Worm (Caenorhabditis elegans): ENCODE measurements around the gene sap-140.
A peak's percentile ranks its signal among the peaks of the same experiment; 100 is the strongest.

The sap-140 gene

DNA sequence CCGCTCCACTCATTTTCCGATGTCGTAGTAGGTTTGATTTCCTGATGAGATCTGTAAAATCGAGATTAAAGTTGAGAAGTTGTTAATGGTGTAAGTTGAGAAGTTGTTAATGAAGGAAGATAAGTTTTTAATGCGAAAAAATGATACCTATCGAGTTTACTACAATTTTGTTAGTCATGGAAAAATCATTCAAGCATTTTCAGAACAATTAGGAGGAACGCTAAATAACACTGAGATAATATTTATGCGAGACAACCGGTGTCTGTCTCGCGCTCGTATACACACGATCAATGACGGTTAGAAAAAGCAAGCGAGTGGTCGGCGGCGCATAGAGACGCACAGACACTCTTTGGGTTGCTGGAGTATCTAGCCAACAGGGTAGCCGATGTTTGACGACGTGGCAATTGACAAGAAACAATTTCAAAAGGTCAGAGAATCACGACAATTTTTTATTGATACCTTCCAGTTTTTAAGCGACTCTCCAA is 1.7 kb upstream of the sap-140 start, which contains the start of gene cgh-1:
Gene cgh-1 (minus strand): TSS at position 51 of the 485 bp plus-strand sequence.
- TF ChIP-seq blmp-1 (tag; optimal IDR thresholded peaks at IDR 0.05) = peak; percentile 3
- no peak for TF ChIP-seq mab-9 (GFP tag; IDR thresholded peaks at IDR 0.05)

DNA sequence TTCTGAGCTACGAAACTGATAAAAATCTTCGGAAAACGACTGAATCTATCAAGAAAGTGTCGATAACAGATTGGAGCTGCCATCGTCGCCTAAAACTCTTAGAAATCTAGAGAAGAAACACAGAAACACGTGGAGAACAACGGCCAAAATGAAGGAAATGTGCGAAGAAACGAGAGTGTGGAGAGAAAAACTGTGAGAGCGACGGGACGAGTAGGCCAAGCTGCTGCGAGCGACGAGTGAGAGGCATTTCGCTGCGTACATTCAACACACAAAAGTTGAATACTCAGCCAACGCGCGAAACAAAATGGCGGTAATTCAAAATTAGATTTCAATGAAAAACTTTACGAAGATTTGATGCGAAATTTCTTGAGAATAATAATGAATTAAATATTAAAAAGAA is 1.2 kb upstream of the sap-140 start:
- TF ChIP-seq F16B12.6 (tag; optimal IDR thresholded peaks at IDR 0.05) (peak; percentile 61), fos-1 (tag; optimal IDR thresholded peaks at IDR 0.05) (peak; percentile 66), blmp-1 (tag; optimal IDR thresholded peaks at IDR 0.05) (peak; percentile 69), zag-1 (tag; optimal IDR thresholded peaks at IDR 0.05) (no peak), dpl-1 (GFP tag; optimal IDR thresholded peaks at IDR 0.05) (peak; percentile 95 to 98 (median 96)), fkh-8 (tag; optimal IDR thresholded peaks at IDR 0.05) (peak; percentile 85), nhr-19 (GFP tag; conservative IDR thresholded peaks at IDR 0.05) (peak; percentile 84), ceh-63 (GFP tag; optimal IDR thresholded peaks at IDR 0.05) (no peak), nhr-20 (tag; optimal IDR thresholded peaks at IDR 0.05) (peak; percentile 86), nhr-85 (tag) (peak; percentile 88), dsc-1 (tag; optimal IDR thresholded peaks at IDR 0.05) (peak; percentile 77), unc-130 (tag; optimal IDR thresholded peaks at IDR 0.05) (peak; percentile 59), aly-2 (tag; optimal IDR thresholded peaks at IDR 0.05) (peak; percentile 69), lin-14 (GFP tag; optimal IDR thresholded peaks at IDR 0.05) (peak; percentile 95), ceh-88 (GFP tag; IDR thresholded peaks at IDR 0.05) (peak; percentile 51; the same call in 1 of the 2 replicates), Y116A8C.19 (tag; optimal IDR thresholded peaks at IDR 0.05; ENCODE audit: borderline replicate concordance) (no peak), unc-62 (GFP tag; optimal IDR thresholded peaks at IDR 0.05) (no peak), nhr-76 (tag; optimal IDR thresholded peaks at IDR 0.05) (no peak), zip-4 (GFP tag; optimal IDR thresholded peaks at IDR 0.05) (peak; percentile 13), nhr-47 (tag; optimal IDR thresholded peaks at IDR 0.05) (peak; percentile 86), nhr-77 (tag; optimal IDR thresholded peaks at IDR 0.05) (peak; percentile 79), mep-1 (tag; optimal IDR thresholded peaks at IDR 0.05) (peak; percentile 93), pqm-1 (tag; optimal IDR thresholded peaks at IDR 0.05) (no peak), nhr-90 (tag; optimal IDR thresholded peaks at IDR 0.05; ENCODE audit: poor library complexity) (peak; percentile 78), nhr-28 (tag; optimal IDR thresholded peaks at IDR 0.05) (no peak), efl-3 (GFP tag; optimal IDR thresholded peaks at IDR 0.05) (no peak), lir-3 (tag; optimal IDR thresholded peaks at IDR 0.05; ENCODE audit: poor library complexity) (peak; percentile 70), snu-23 (GFP tag; optimal IDR thresholded peaks at IDR 0.05) (peak; percentile 91), lin-35 (GFP tag; optimal IDR thresholded peaks at IDR 0.05) (peak; percentile 98 to 99), hlh-4 (tag; optimal IDR thresholded peaks at IDR 0.05) (no peak), nhr-84 (tag; optimal IDR thresholded peaks at IDR 0.05) (no peak), C34B4.2 (tag; optimal IDR thresholded peaks at IDR 0.05) (no peak), ceh-8 (GFP tag; optimal IDR thresholded peaks at IDR 0.05) (no peak), ceh-82 (tag; optimal IDR thresholded peaks at IDR 0.05) (peak; percentile 71 to 86 (median 75)), C16A3.4 (tag; optimal IDR thresholded peaks at IDR 0.05) (peak; percentile 85), lin-15B (tag; optimal IDR thresholded peaks at IDR 0.05) (peak; percentile 95), vab-15 (tag; optimal IDR thresholded peaks at IDR 0.05) (peak; percentile 21), elt-2 (tag; optimal IDR thresholded peaks at IDR 0.05) (peak; percentile 64), swsn-7 (tag; optimal IDR thresholded peaks at IDR 0.05) (peak; percentile 84), nhr-12 (tag; optimal IDR thresholded peaks at IDR 0.05) (no peak), lsy-2 (tag; optimal IDR thresholded peaks at IDR 0.05) (peak; percentile 89 to 90), ama-1 (optimal IDR thresholded peaks at IDR 0.05) (no peak), mdl-1 (tag; optimal IDR thresholded peaks at IDR 0.05) (peak in 1 of 2 experiments; percentile 93), irx-1 (tag; optimal IDR thresholded peaks at IDR 0.05) (peak; percentile 30), pax-3 (tag; optimal IDR thresholded peaks at IDR 0.05) (peak; percentile 77), alr-1 (tag; optimal IDR thresholded peaks at IDR 0.05; ENCODE audit: borderline replicate concordance) (no peak), aha-1 (tag; optimal IDR thresholded peaks at IDR 0.05) (peak; percentile 45), lin-39 (tag; optimal IDR thresholded peaks at IDR 0.05) (peak; percentile 73), nhr-237 (tag; optimal IDR thresholded peaks at IDR 0.05) (peak; percentile 48), xbp-1 (tag; optimal IDR thresholded peaks at IDR 0.05) (peak; percentile 83)

All from whole organism, L1 larva.